Fruit fly (Drosophila melanogaster) S2 (cell line): ENCODE measurements around the gene CG15865.

ENCODE experiments used
- CG8478 ChIP-seq: fragments of >200 bp; optimal IDR thresholded peaks from 2 replicates; lab custom pipeline; 2018
- CTCF ChIP-seq, 2 experiments: fragments of >200 bp; optimal IDR thresholded peaks; 2 replicates each; lab custom pipeline; 2018

DNA sequence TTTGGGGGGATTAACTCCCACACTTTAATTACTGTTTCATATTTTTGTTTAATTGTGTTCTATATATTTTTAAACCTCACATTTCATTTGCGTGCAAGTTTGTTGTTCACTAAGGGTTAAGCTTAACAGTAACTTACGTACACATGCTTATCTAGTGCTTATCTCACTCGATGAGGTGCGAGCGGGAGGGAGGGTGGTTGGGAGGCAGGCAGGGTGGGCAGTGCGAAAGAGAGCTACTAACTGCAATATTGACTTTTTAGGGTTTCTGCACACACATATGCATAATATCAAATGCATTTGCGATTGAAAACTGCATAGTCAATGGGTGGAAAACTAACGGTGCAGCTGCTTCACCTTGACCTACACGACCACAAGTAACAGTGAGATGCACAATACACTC is 30.2 kb upstream of the CG15865 start:
- TF ChIP-seq CG8478 (lab: Kevin White, UChicago) (no peak), CTCF (optimal IDR thresholded peaks at IDR 0.05; lab: Kevin White, UChicago) (no peak)
